Worm (Caenorhabditis elegans): ENCODE data around the gene F01D4.5.

Gene F01D4.5

ce11 chrIV:10513266-10513665 is 29.8 kb upstream of the F01D4.5 start:
- TF ChIP-seq elt-2 (tag; optimal IDR thresholded peaks at IDR 0.05) (peak; percentile 31), ceh-63 (GFP tag; optimal IDR thresholded peaks at IDR 0.05) (no peak)

ce11 chrIV:10512752-10513151 is 29.3 kb upstream of the F01D4.5 start:
- no peak for TF ChIP-seq alr-1 (tag; optimal IDR thresholded peaks at IDR 0.05; ENCODE audit: borderline replicate concordance)
- TF ChIP-seq F16B12.6 (tag; optimal IDR thresholded peaks at IDR 0.05) = no peak
- TF ChIP-seq efl-3 (GFP tag; optimal IDR thresholded peaks at IDR 0.05) = no peak
- TF ChIP-seq C34B4.2 (tag; optimal IDR thresholded peaks at IDR 0.05) = no peak
- TF ChIP-seq dsc-1 (tag; optimal IDR thresholded peaks at IDR 0.05) = peak; percentile 99
- peak; percentile 39 for TF ChIP-seq snu-23 (GFP tag; optimal IDR thresholded peaks at IDR 0.05)
- TF ChIP-seq unc-98 (GFP tag; IDR thresholded peaks at IDR 0.05) = no peak
- TF ChIP-seq nhr-71 (tag; optimal IDR thresholded peaks at IDR 0.05) = peak; percentile 53
- no peak for TF ChIP-seq xbp-1 (tag; optimal IDR thresholded peaks at IDR 0.05)
- TF ChIP-seq pag-3 (tag; optimal IDR thresholded peaks at IDR 0.05; ENCODE audit: borderline replicate concordance, insufficient read depth) = peak; percentile 77
- no peak for TF ChIP-seq skn-1 (tag; optimal IDR thresholded peaks at IDR 0.05)
- no peak for TF ChIP-seq vab-15 (tag; optimal IDR thresholded peaks at IDR 0.05)
- TF ChIP-seq ztf-4 (tag; optimal IDR thresholded peaks at IDR 0.05) = no peak
- TF ChIP-seq unc-62 (GFP tag; optimal IDR thresholded peaks at IDR 0.05) = no peak
- no peak for TF ChIP-seq efl-1 (optimal IDR thresholded peaks at IDR 0.05)
- peak in 1 of 2 experiments; percentile 78 for TF ChIP-seq efl-1 (GFP tag; optimal IDR thresholded peaks at IDR 0.05 in 1 of 2)
- TF ChIP-seq lsy-2 (tag; optimal IDR thresholded peaks at IDR 0.05) = peak in 1 of 2 experiments; percentile 40
- TF ChIP-seq dpl-1 (GFP tag; optimal IDR thresholded peaks at IDR 0.05) = no peak
- TF ChIP-seq hlh-4 (tag; optimal IDR thresholded peaks at IDR 0.05) = no peak
- no peak for TF ChIP-seq lir-3 (tag; optimal IDR thresholded peaks at IDR 0.05; ENCODE audit: poor library complexity)
- no peak for TF ChIP-seq ama-1 (optimal IDR thresholded peaks at IDR 0.05)
- TF ChIP-seq fkh-8 (tag; optimal IDR thresholded peaks at IDR 0.05) = no peak
- TF ChIP-seq unc-86 (tag; optimal IDR thresholded peaks at IDR 0.05) = no peak
- no peak; the same call in 1 of the 2 replicates for TF ChIP-seq nhr-19 (GFP tag; conservative IDR thresholded peaks at IDR 0.05)
- no peak for TF ChIP-seq hlh-17 (GFP tag; optimal IDR thresholded peaks at IDR 0.05; ENCODE audit: borderline replicate concordance)
- TF ChIP-seq lin-14 (GFP tag; optimal IDR thresholded peaks at IDR 0.05) = peak; percentile 69
- TF ChIP-seq C04F5.9 (tag; optimal IDR thresholded peaks at IDR 0.05) = no peak
- peak; percentile 50 for TF ChIP-seq unc-130 (tag; optimal IDR thresholded peaks at IDR 0.05)
- peak; percentile 94 for TF ChIP-seq fkh-4 (tag; optimal IDR thresholded peaks at IDR 0.05; ENCODE audit: borderline replicate concordance)
- no peak for TF ChIP-seq snpc-4 (tag; optimal IDR thresholded peaks at IDR 0.05)
- TF ChIP-seq rnt-1 (tag; optimal IDR thresholded peaks at IDR 0.05) = peak; percentile 51
- no peak for TF ChIP-seq zag-1 (tag; optimal IDR thresholded peaks at IDR 0.05)
- no peak for TF ChIP-seq nhr-20 (tag; optimal IDR thresholded peaks at IDR 0.05)
- no peak for TF ChIP-seq ceh-88 (GFP tag; IDR thresholded peaks at IDR 0.05)
- TF ChIP-seq fos-1 (tag; optimal IDR thresholded peaks at IDR 0.05) = no peak
- no peak for TF ChIP-seq jun-1 (tag; optimal IDR thresholded peaks at IDR 0.05)
- no peak for TF ChIP-seq aly-2 (tag; optimal IDR thresholded peaks at IDR 0.05)
- TF ChIP-seq tbx-2 (tag; optimal IDR thresholded peaks at IDR 0.05) = no peak
- no peak for TF ChIP-seq lin-39 (tag; optimal IDR thresholded peaks at IDR 0.05)
- TF ChIP-seq nhr-76 (tag; optimal IDR thresholded peaks at IDR 0.05) = no peak
- no peak for TF ChIP-seq zip-4 (GFP tag; optimal IDR thresholded peaks at IDR 0.05)
- TF ChIP-seq mep-1 (tag; optimal IDR thresholded peaks at IDR 0.05) = peak; percentile 41
- peak; percentile 10 for TF ChIP-seq mef-2 (tag; optimal IDR thresholded peaks at IDR 0.05)
